Worm (Caenorhabditis elegans) whole organism, L1 larva: ENCODE results near the gene str-31.

Experiments used
- nhr-11 ChIP-seq: fragments of 150-350 bp; optimal IDR thresholded peaks from 2 replicates; lab custom pipeline; 2014; ENCODE audit warnings: missing biosample characterization, missing genetic modification characterization
- nhr-12 ChIP-seq: sonication (generic microtip); optimal IDR thresholded peaks from 2 replicates; lab custom pipeline; 2017; ENCODE audit warnings: missing biosample characterization, missing genetic modification characterization
- ztf-4 ChIP-seq: fragments of 150-350 bp; optimal IDR thresholded peaks from 2 replicates; lab custom pipeline; 2014; ENCODE audit warnings: missing biosample characterization, missing genetic modification characterization

DNA sequence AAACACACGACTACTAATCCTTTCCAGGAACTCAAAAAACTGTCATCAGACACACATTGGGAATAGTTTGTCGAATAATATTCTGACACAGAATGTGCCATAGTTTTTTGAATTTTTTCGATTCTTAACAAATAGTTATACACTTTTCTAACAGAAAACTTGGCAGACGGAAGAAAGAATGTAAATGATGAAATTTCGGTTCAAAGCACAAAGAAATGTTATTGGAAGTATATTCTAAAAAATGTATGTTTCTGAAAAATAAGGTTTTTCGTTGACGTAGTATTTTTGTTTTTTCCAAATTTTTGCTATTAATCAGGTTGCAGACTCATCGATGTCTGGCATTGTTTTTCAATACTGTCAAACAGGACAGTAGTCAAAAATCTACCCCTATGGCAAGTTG lies 47.6 kb downstream of the str-31 start, which contains the start of gene srh-92:
- TF ChIP-seq ztf-4 (tag; lab: Kevin White, UChicago), result no peak
- no peak for TF ChIP-seq nhr-11
- TF ChIP-seq nhr-12 (tag; lab: Kevin White, UChicago), result no peak
